Fruit fly (Drosophila melanogaster): ENCODE results near the gene CG13272.

Gene CG13272

dm6 chr2L:16817421-16818101 is 12.9 kb downstream of the CG13272 start:
- TF ChIP-seq cic (GFP tag; optimal IDR thresholded peaks at IDR 0.05) (no peak), Hr96 (GFP tag; optimal IDR thresholded peaks at IDR 0.05) (no peak), CG11617 (GFP tag; optimal IDR thresholded peaks at IDR 0.05) (no peak), bab1 (GFP tag; optimal IDR thresholded peaks at IDR 0.05) (no peak), CG33017 (tag; optimal IDR thresholded peaks at IDR 0.05) (no peak), CG1620 (GFP tag; optimal IDR thresholded peaks at IDR 0.05) (no peak), tj (GFP tag; optimal IDR thresholded peaks at IDR 0.05) (no peak), CG5204 (GFP tag; optimal IDR thresholded peaks at IDR 0.05) (no peak), kay (GFP tag; ENCODE audit: borderline replicate concordance) (no peak), toe (GFP tag; optimal IDR thresholded peaks at IDR 0.05) (no peak), CG7045 (GFP tag; optimal IDR thresholded peaks at IDR 0.05) (no peak), pad (GFP tag; optimal IDR thresholded peaks at IDR 0.05) (no peak), Mnt (GFP tag; optimal IDR thresholded peaks at IDR 0.05) (no peak), ovo (GFP tag; optimal IDR thresholded peaks at IDR 0.05) (no peak), CG14711 (tag; optimal IDR thresholded peaks at IDR 0.05) (no peak), CG12768 (GFP tag; optimal IDR thresholded peaks at IDR 0.05) (no peak), Crg-1 (GFP tag; optimal IDR thresholded peaks at IDR 0.05) (no peak), CG7101 (tag; optimal IDR thresholded peaks at IDR 0.05) (no peak), cnc (optimal IDR thresholded peaks at IDR 0.05) (no peak), Clk (GFP tag; optimal IDR thresholded peaks at IDR 0.05) (no peak)

dm6 chr2L:16818335-16818973 is 13.8 kb downstream of the CG13272 start:
- TF ChIP-seq cic (GFP tag; optimal IDR thresholded peaks at IDR 0.05) = no peak
- peak; percentile 46 for TF ChIP-seq kay (GFP tag; ENCODE audit: borderline replicate concordance)
- TF ChIP-seq Mnt (GFP tag; optimal IDR thresholded peaks at IDR 0.05) = peak; percentile 1
- TF ChIP-seq CG14711 (tag; optimal IDR thresholded peaks at IDR 0.05) = peak; percentile 14
- peak in 1 of 2 experiments; percentile 91 for TF ChIP-seq cnc (optimal IDR thresholded peaks at IDR 0.05)
- TF ChIP-seq CG7045 (GFP tag; optimal IDR thresholded peaks at IDR 0.05) = peak; percentile 2
- no peak for TF ChIP-seq CG7101 (tag; optimal IDR thresholded peaks at IDR 0.05)
- TF ChIP-seq bab1 (GFP tag; optimal IDR thresholded peaks at IDR 0.05) = no peak
- peak; percentile 23 for TF ChIP-seq CG33017 (tag; optimal IDR thresholded peaks at IDR 0.05)
- TF ChIP-seq CG1620 (GFP tag; optimal IDR thresholded peaks at IDR 0.05) = no peak

DNA sequence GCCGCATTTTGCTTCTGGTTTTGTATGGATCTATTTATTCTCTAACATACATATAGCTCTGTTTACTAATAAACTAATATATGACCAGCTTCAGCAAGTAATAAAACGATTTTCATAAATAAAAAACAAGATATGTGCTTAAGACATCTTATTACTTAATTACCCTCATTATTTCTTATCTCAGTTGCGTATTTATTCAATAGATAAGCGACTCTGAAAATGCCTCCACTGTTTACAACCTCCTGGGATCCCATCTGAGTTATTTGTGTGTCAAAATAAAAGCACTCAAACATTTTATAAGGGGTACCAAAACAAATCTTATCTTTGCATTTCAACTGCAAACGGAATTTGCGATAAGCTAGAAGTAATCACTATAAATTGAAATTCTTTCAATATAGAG is 15.0 kb downstream of the CG13272 start:
- TF ChIP-seq CG12768 (GFP tag; optimal IDR thresholded peaks at IDR 0.05) (peak; percentile 59), cic (GFP tag; optimal IDR thresholded peaks at IDR 0.05) (peak; percentile 78), CG14711 (tag; optimal IDR thresholded peaks at IDR 0.05) (peak; percentile 33), CG11617 (GFP tag; optimal IDR thresholded peaks at IDR 0.05) (peak; percentile 54), Crg-1 (GFP tag; optimal IDR thresholded peaks at IDR 0.05) (no peak), CG7101 (tag; optimal IDR thresholded peaks at IDR 0.05) (peak; percentile 50), bab1 (GFP tag; optimal IDR thresholded peaks at IDR 0.05) (peak; percentile 23), CG33017 (tag; optimal IDR thresholded peaks at IDR 0.05) (peak; percentile 82), kay (GFP tag; ENCODE audit: borderline replicate concordance) (peak; percentile 92), Hr96 (GFP tag; optimal IDR thresholded peaks at IDR 0.05) (no peak), CG5204 (GFP tag; optimal IDR thresholded peaks at IDR 0.05) (peak; percentile 31), cnc (optimal IDR thresholded peaks at IDR 0.05) (no peak), Clk (GFP tag; optimal IDR thresholded peaks at IDR 0.05) (no peak), CG1620 (GFP tag; optimal IDR thresholded peaks at IDR 0.05) (no peak), ovo (GFP tag; optimal IDR thresholded peaks at IDR 0.05) (peak; percentile 20), tj (GFP tag; optimal IDR thresholded peaks at IDR 0.05) (no peak), CG7045 (GFP tag; optimal IDR thresholded peaks at IDR 0.05) (peak; percentile 76), pad (GFP tag; optimal IDR thresholded peaks at IDR 0.05) (peak; percentile 32), Mnt (GFP tag; optimal IDR thresholded peaks at IDR 0.05) (no peak), toe (GFP tag; optimal IDR thresholded peaks at IDR 0.05) (peak; percentile 1)

DNA sequence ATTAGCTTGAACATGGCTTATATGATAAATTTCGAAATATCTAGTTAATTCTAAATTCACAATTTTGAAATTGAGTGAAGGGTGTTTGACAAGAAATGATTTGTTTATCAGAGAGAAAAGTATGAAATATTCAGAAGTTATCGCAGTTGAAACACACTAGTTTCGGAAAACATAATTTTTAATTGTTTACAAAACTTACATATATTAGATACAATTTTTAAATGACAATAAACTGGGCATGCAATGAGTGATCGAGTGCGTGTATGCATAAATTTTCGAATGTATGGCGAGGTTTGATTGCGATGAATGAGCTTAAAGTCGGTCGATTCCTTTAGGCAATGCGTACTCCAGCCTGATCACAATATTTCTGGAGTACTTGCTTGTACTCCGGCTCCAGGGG is 16.3 kb downstream of the CG13272 start, which contains the start of gene CG13280:
TSS of gene CG13280 (minus strand) at position 101 of the 400 bp plus-strand sequence.
- TF ChIP-seq CG11617 (GFP tag; optimal IDR thresholded peaks at IDR 0.05) (no peak), CG14711 (tag; optimal IDR thresholded peaks at IDR 0.05) (no peak), Hr96 (GFP tag; optimal IDR thresholded peaks at IDR 0.05) (no peak), pad (GFP tag; optimal IDR thresholded peaks at IDR 0.05) (no peak), CG12768 (GFP tag; optimal IDR thresholded peaks at IDR 0.05) (no peak), CG5204 (GFP tag; optimal IDR thresholded peaks at IDR 0.05) (no peak), cnc (optimal IDR thresholded peaks at IDR 0.05) (no peak), CG7101 (tag; optimal IDR thresholded peaks at IDR 0.05) (no peak), Mnt (GFP tag; optimal IDR thresholded peaks at IDR 0.05) (no peak), cic (GFP tag; optimal IDR thresholded peaks at IDR 0.05) (no peak), Clk (GFP tag; optimal IDR thresholded peaks at IDR 0.05) (no peak)

DNA sequence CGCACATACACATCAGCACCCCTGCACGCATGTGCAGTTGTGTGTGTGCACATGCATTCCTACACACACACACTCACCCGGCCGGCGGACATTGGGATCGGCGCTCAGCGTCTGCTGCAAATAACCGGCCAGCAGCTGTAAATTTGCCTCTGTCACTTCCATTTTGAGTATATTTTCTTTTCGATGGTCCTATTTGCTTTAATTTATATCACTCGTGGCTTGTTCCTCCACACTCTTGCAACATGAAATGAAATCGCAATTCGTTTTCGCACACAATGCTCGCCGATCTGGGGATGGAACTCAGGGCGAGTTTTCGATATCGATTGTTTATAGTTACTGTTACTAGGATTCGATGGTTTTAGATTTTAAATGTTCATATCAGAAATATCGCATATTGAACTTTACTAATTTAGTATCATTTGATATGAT is 20.2 kb downstream of the CG13272 start, which contains the start of gene Cse1:
TSS of gene Cse1 (minus strand) at position 303 of the 429 bp plus-strand sequence.
- TF ChIP-seq CG11617 (GFP tag; optimal IDR thresholded peaks at IDR 0.05) (peak; percentile 7), Crg-1 (GFP tag; optimal IDR thresholded peaks at IDR 0.05) (peak; percentile 12), bab1 (GFP tag; optimal IDR thresholded peaks at IDR 0.05) (peak; percentile 10), ovo (GFP tag; optimal IDR thresholded peaks at IDR 0.05) (no peak), tj (GFP tag; optimal IDR thresholded peaks at IDR 0.05) (no peak), Mnt (GFP tag; optimal IDR thresholded peaks at IDR 0.05) (peak; percentile 53)

All from whole organism, adult.